Worm (Caenorhabditis elegans) whole organism, midembryonic: ENCODE results near the gene gtf-2F1.

Experiments used
- T22C8.4 ChIP-seq: fragments of 200-800 bp; sonication (Bioruptor generic); IDR thresholded peaks from 2 replicates; pipeline ENCODE4 v1.3.6; 2022; ENCODE audit warnings: missing genetic modification characterization, missing compliant biosample characterization
- cog-1 ChIP-seq: sonication (generic microtip); optimal IDR thresholded peaks from 2 replicates; lab custom pipeline; 2016; ENCODE audit warnings: missing genetic modification characterization, missing compliant biosample characterization
- flt-1 ChIP-seq: fragments of 200-800 bp; sonication (Bioruptor generic); IDR thresholded peaks from 2 replicates; pipeline ENCODE4 v1.3.6; 2022; ENCODE audit warnings: missing genetic modification characterization, missing compliant biosample characterization
- klf-2 ChIP-seq: fragments of 200-800 bp; sonication (Bioruptor generic); conservative IDR thresholded peaks from 2 replicates; pipeline ENCODE4 v1.3.6; 2022; ENCODE audit warnings: missing genetic modification reagents, missing genetic modification characterization, missing compliant biosample characterization
- med-1 ChIP-seq: sonication (generic microtip); optimal IDR thresholded peaks from 2 replicates; lab custom pipeline; 2017; ENCODE audit warnings: missing genetic modification characterization, mild to moderate bottlenecking, missing compliant biosample characterization, antibody characterized with exemption, missing genetic modification reagents; ENCODE audit not compliant: insufficient read depth
- ref-1 ChIP-seq: fragments of 200-800 bp; sonication (Bioruptor generic); conservative IDR thresholded peaks from 2 replicates; pipeline ENCODE4 v1.3.6; 2022; ENCODE audit warnings: missing genetic modification reagents, missing genetic modification characterization, missing compliant biosample characterization
- tab-1 ChIP-seq: fragments of 200-800 bp; sonication (Bioruptor generic); IDR thresholded peaks from 2 replicates; pipeline ENCODE4 v1.3.6; 2022; ENCODE audit warnings: missing genetic modification characterization, missing compliant biosample characterization
- ztf-23 ChIP-seq: fragments of 200-800 bp; sonication (Bioruptor generic); IDR thresholded peaks from 2 replicates; pipeline ENCODE4 v1.3.6; 2022; ENCODE audit warnings: missing genetic modification reagents, missing genetic modification characterization, missing compliant biosample characterization
- ztf-29 ChIP-seq: fragments of 200-800 bp; sonication (Bioruptor generic); IDR thresholded peaks from 2 replicates; pipeline ENCODE4 v1.3.6; 2022; ENCODE audit warnings: missing genetic modification reagents, missing genetic modification characterization, missing compliant biosample characterization

gtf-2F1 gene

DNA sequence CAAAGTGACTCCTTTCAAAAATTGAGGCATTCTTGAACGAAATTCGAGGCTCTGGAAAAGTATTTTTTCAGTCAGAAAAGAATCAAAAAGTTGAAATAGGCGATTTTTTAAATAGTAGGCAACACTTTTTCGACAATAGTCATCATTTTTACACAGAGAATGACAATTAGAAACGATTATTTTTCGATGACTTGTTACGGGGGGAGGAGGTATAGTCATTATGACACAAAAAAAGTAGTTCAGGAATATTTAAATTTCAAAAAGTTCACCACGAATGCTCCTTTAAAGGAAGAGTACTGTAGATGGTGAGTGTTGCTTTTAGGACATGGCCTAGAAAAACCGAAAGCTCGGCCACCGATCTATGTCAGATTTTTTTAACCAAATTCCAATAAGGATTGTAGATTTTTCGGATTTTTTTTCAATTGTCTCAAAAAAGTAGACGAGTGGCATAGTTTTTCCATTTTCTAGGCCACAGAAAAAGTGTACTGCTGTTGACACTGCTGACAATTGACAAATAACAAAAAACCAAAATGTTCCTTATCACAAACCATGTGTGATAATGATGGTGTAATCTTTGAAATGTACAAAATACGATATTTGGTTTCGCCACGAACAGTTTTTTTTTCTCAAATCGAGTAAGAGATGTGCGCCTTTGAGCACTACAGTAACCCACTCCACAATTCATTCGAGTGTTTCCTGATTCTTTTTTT, 5.7 kb downstream of the gtf-2F1 start, which contains the start of gene Y52E8A.3:
Gene Y52E8A.3 (minus strand): TSS at position 51 of the 710 bp plus-strand sequence.
- TF ChIP-seq cog-1 (tag; lab: Kevin White, UChicago): no peak
- no peak for TF ChIP-seq tab-1 (GFP tag; lab: Robert Waterston, UW)
- TF ChIP-seq ref-1 (GFP tag; lab: Robert Waterston, UW): no peak

DNA sequence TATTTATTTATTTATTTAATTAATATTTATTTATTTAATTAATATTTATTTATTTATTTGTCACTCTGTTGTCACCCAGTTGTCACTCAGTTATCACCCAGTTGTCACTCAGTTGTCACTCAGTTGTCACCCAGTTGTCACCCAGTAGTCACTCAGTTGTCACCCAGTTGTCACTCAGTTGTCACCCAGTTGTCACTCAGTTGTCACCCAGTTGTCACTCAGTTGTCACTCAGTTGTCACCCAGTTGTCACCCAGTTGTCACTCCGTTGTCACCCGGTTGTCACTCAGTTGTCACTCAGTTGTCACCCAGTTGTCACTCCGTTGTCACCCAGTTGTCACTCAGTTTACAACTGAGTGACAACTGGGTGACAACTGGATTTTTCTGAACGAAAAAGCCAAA, 7.7 kb downstream of the gtf-2F1 start:
- 0 out of 2 replicates have a peak, but pooled peaks have one; percentile 11 for TF ChIP-seq ztf-23 (GFP tag; lab: Robert Waterston, UW)

DNA sequence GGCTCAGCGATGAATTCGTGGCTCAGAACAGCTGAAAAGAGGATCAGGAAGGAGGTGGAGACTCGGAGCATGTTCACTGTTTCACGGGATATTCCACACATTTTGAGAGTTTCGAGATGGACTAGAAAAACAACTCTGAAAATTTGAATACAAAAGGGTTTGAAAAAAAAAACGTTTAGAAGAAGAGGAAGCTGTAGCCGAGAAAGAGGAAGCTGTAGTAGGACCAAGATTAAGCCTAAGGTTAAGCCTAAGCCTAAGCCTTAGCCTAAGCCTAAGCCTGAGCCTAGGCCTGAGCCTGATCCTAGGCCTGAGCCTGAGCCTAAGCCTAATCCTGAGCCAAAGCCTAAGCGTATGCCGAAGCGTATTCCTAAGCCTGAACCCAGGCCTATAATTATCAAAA, 10.7 kb downstream of the gtf-2F1 start, which contains the start of gene plep-1:
Gene plep-1 (minus strand): TSS at position 101 of the 400 bp plus-strand sequence.
- TF ChIP-seq flt-1 (GFP tag; lab: Robert Waterston, UW): no peak
- TF ChIP-seq tab-1 (GFP tag; lab: Robert Waterston, UW): no peak
- no peak for TF ChIP-seq ref-1 (GFP tag; lab: Robert Waterston, UW)
- TF ChIP-seq T22C8.4 (GFP tag; lab: Robert Waterston, UW): no peak
- no peak for TF ChIP-seq ztf-23 (GFP tag; lab: Robert Waterston, UW)
- no peak for TF ChIP-seq ztf-29 (GFP tag; lab: Robert Waterston, UW)
- no peak for TF ChIP-seq med-1 (GFP tag; lab: Kevin White, UChicago)
- no peak for TF ChIP-seq cog-1 (tag; lab: Kevin White, UChicago)
- TF ChIP-seq klf-2 (GFP tag; lab: Robert Waterston, UW): no peak

DNA sequence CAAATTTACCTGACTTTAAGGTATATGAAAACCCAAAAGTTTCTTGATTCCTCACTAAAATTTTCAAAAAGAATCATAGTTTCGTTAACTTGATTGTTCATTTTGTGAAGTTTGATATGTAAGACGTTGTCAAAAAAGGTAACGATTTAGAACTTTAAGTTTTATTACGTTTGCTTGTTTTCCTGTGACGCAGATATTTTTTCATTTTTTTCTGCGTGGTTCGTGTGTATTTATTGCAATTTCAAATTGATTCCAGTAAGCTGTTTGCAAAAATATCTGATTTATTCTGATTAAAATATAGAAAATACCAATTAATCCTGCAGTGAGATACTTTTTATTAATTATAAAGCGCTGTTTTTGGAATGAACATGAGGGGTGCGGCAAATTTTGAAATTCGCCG, 14.6 kb downstream of the gtf-2F1 start, which contains the start of gene srw-40:
Gene srw-40 (minus strand): TSS at position 101 of the 400 bp plus-strand sequence.
- no peak for TF ChIP-seq klf-2 (GFP tag; lab: Robert Waterston, UW)
- no peak for TF ChIP-seq cog-1 (tag; lab: Kevin White, UChicago)
- no peak for TF ChIP-seq flt-1 (GFP tag; lab: Robert Waterston, UW)
- TF ChIP-seq ztf-29 (GFP tag; lab: Robert Waterston, UW): no peak
- TF ChIP-seq T22C8.4 (GFP tag; lab: Robert Waterston, UW): no peak
- TF ChIP-seq med-1 (GFP tag; lab: Kevin White, UChicago): no peak
- TF ChIP-seq ztf-23 (GFP tag; lab: Robert Waterston, UW): no peak
- TF ChIP-seq tab-1 (GFP tag; lab: Robert Waterston, UW): no peak
- TF ChIP-seq ref-1 (GFP tag; lab: Robert Waterston, UW): no peak

DNA sequence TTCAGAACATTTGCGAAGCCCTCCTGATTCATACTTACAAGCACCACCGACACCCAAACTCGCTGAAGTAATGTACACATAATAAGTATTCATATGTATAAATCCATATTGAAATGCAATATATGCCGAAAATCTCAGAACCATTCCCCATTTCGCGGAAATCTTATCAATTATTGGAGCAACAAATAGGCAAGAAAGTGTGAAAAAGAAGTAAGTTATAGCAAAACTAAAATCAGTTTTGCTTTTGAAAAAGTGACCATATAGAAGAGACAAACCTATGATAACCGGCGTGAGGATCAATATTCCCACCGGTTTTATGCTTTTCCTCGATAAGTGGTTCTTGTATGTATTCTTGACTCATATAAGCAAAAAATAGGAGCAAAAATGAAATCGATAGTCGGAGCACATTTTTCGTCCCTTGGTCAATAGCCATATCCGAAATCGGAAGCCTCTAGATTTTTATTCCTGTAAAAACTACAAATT, 18.2 kb downstream of the gtf-2F1 start, which contains the start of gene Y52E8A.6:
Gene Y52E8A.6 (minus strand): TSS at position 433 of the 483 bp plus-strand sequence.
- TF ChIP-seq cog-1 (tag; lab: Kevin White, UChicago) (no peak), ref-1 (GFP tag; lab: Robert Waterston, UW) (no peak), med-1 (GFP tag; lab: Kevin White, UChicago) (no peak), ztf-23 (GFP tag; lab: Robert Waterston, UW) (no peak), ztf-29 (GFP tag; lab: Robert Waterston, UW) (no peak), klf-2 (GFP tag; lab: Robert Waterston, UW) (no peak), T22C8.4 (GFP tag; lab: Robert Waterston, UW) (no peak), flt-1 (GFP tag; lab: Robert Waterston, UW) (no peak), tab-1 (GFP tag; lab: Robert Waterston, UW) (no peak)

DNA sequence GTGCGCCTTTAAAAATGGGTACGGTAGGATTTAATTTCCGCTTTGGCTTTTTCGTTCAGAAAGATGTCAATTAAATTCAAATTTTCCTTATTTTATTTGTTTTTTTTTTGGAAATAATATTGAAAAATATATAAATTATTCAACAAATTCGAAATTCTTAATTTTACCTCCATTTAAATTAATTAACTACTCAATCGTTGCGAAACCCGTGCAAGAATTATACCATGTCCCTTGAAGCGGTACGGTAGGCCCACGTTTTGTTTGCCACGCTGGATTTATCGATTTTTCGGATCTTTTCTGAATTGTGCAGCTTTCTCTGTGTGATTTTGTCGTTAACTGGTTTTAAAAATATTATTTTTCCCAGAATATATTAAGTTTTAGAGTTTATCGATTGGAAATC, 19.0 kb downstream of the gtf-2F1 start, which contains the start of gene Y52E8A.2:
Gene Y52E8A.2 (plus strand): TSS at position 382 of the 400 bp plus-strand sequence.
- TF ChIP-seq cog-1 (tag; lab: Kevin White, UChicago): no peak
- no peak for TF ChIP-seq T22C8.4 (GFP tag; lab: Robert Waterston, UW)
- no peak for TF ChIP-seq tab-1 (GFP tag; lab: Robert Waterston, UW)
- no peak for TF ChIP-seq med-1 (GFP tag; lab: Kevin White, UChicago)
- TF ChIP-seq flt-1 (GFP tag; lab: Robert Waterston, UW): no peak
- no peak for TF ChIP-seq ztf-29 (GFP tag; lab: Robert Waterston, UW)
- TF ChIP-seq klf-2 (GFP tag; lab: Robert Waterston, UW): no peak
- no peak for TF ChIP-seq ztf-23 (GFP tag; lab: Robert Waterston, UW)
- no peak for TF ChIP-seq ref-1 (GFP tag; lab: Robert Waterston, UW)

DNA sequence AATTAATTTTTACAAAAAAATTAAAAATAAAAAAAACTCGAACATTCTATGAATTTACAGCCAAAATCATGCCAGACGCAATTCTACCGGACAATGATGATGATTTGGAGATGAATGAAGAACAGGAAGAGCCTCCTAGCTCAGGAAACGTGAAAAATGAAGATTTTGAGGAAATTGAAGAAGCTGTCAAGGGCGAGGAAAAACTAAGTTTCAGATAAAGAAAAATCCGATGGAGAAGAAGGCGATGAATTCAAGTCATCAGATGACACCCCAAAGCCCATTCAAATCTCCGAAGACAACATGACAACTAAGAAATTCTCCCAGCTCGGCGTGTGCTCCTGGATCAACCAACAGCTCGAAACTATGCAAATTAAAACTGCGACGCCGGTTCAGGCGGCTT, 20.4 kb downstream of the gtf-2F1 start, which contains the start of gene Y52E8A.1:
Gene Y52E8A.1 (plus strand): TSS at position 301 of the 400 bp plus-strand sequence.
- TF ChIP-seq ref-1 (GFP tag; lab: Robert Waterston, UW) (no peak), med-1 (GFP tag; lab: Kevin White, UChicago) (no peak), ztf-29 (GFP tag; lab: Robert Waterston, UW) (no peak), T22C8.4 (GFP tag; lab: Robert Waterston, UW) (no peak), ztf-23 (GFP tag; lab: Robert Waterston, UW) (no peak), flt-1 (GFP tag; lab: Robert Waterston, UW) (no peak), klf-2 (GFP tag; lab: Robert Waterston, UW) (no peak)

DNA sequence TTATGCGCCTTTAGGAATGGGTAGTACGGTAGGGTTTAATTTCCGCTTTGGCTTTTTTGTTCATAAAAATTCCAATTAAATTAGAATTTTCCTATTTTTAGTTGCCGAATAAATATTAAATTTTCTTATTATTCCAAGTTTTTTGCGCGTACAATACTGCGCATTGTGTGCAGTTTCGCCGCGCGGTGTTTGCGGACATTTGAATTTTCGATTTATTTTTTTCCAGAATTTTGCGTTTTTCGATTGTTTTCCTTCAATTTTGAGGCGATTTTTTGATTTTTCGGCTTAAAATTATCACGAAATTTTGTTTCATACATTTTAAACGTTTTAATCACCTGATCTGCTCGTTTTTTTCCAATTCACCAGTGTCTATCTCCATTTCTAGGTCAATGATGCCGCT, 21.5 kb downstream of the gtf-2F1 start, which contains the start of gene H20J04.6:
Gene H20J04.6 (plus strand): TSS at position 386 of the 400 bp plus-strand sequence.
- TF ChIP-seq tab-1 (GFP tag; lab: Robert Waterston, UW) (no peak), ztf-29 (GFP tag; lab: Robert Waterston, UW) (no peak), T22C8.4 (GFP tag; lab: Robert Waterston, UW) (no peak), klf-2 (GFP tag; lab: Robert Waterston, UW) (no peak), ref-1 (GFP tag; lab: Robert Waterston, UW) (no peak), cog-1 (tag; lab: Kevin White, UChicago) (no peak), flt-1 (GFP tag; lab: Robert Waterston, UW) (no peak), med-1 (GFP tag; lab: Kevin White, UChicago) (no peak), ztf-23 (GFP tag; lab: Robert Waterston, UW) (no peak)
